Worm (Caenorhabditis elegans) whole organism, early embryonic: ENCODE data around the gene glb-6.

Experiments
- F13C5.2 ChIP-seq: sonication (generic microtip); optimal IDR thresholded peaks from 2 replicates; lab custom pipeline; 2017; ENCODE audit warnings: mild to moderate bottlenecking, missing genetic modification characterization, inconsistent platforms, missing compliant biosample characterization
- aly-1 ChIP-seq: sonication (generic microtip); optimal IDR thresholded peaks from 2 replicates; lab custom pipeline; 2016; ENCODE audit warnings: missing genetic modification characterization, missing compliant biosample characterization
- ama-1 ChIP-seq: fragments of 150-350 bp; optimal IDR thresholded peaks from 2 replicates; lab custom pipeline; 2014
- ceh-36 ChIP-seq: sonication (generic microtip); optimal IDR thresholded peaks from 2 replicates; lab custom pipeline; 2016; ENCODE audit warnings: missing genetic modification characterization, inconsistent platforms, missing compliant biosample characterization
- ets-7 ChIP-seq: sonication (generic microtip); optimal IDR thresholded peaks from 2 replicates; lab custom pipeline; 2016; ENCODE audit warnings: missing genotype, missing genetic modification characterization, missing compliant biosample characterization
- flt-1 ChIP-seq: fragments of 200-800 bp; sonication (Bioruptor generic); IDR thresholded peaks from 2 replicates; pipeline ENCODE4 v1.3.6; 2022; ENCODE audit warnings: missing genetic modification characterization, missing compliant biosample characterization
- hmbx-1 ChIP-seq: sonication (generic microtip); optimal IDR thresholded peaks from 2 replicates; lab custom pipeline; 2016; ENCODE audit warnings: mild to moderate bottlenecking, missing genetic modification characterization, missing compliant biosample characterization
- hmg-4 ChIP-seq: fragments of 200-800 bp; sonication (Bioruptor generic); optimal IDR thresholded peaks from 2 replicates; lab custom pipeline; 2018; ENCODE audit warnings: mild to moderate bottlenecking, missing genetic modification characterization, missing compliant biosample characterization
- hnd-1 ChIP-seq: sonication (generic microtip); optimal IDR thresholded peaks from 2 replicates; lab custom pipeline; 2016; ENCODE audit warnings: missing genetic modification characterization, missing compliant biosample characterization
- pes-1 ChIP-seq: fragments of 200-800 bp; sonication (Bioruptor generic); IDR thresholded peaks from 2 replicates; pipeline ENCODE4 v1.3.6; 2022; ENCODE audit warnings: missing genetic modification reagents, missing genetic modification characterization, missing compliant biosample characterization
- scrt-1 ChIP-seq: fragments of 200-800 bp; sonication (Bioruptor generic); IDR thresholded peaks from 2 replicates; pipeline ENCODE4 v1.3.6; 2022; ENCODE audit warnings: missing genetic modification characterization, missing compliant biosample characterization
- tbx-11 ChIP-seq: fragments of 200-800 bp; sonication (Bioruptor generic); IDR thresholded peaks from 2 replicates; pipeline ENCODE4 v1.3.6; 2022; ENCODE audit warnings: missing genetic modification characterization, missing compliant biosample characterization
- tbx-37 ChIP-seq: fragments of 200-800 bp; sonication (Bioruptor generic); conservative IDR thresholded peaks from 2 replicates; pipeline ENCODE4 v1.3.6; 2022; ENCODE audit warnings: missing genetic modification reagents, missing genetic modification characterization, missing compliant biosample characterization

DNA sequence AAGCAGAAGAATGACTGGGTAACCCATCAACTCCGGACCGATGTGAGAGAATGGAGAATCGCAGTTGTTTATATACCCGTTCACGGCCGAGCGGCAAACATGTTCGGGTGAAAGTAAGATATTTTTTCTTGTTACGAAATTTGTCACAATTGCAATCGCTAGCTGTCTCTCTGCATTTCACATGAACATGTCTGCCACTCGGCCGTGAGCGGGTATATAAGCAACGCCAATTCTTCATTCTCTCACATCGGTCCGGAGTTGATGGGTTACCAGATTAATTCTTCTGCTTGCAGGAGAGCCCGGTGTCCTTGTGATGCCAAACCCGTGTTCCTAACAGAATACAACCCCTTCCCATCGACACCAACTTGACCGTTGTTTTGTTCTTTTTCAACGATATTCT lies 16.7 kb upstream of the glb-6 start:
- TF ChIP-seq ets-7 (tag; lab: Kevin White, UChicago) (no peak), ama-1 (lab: Kevin White, UChicago) (no peak), ceh-36 (no peak), hmbx-1 (tag; lab: Kevin White, UChicago) (no peak), aly-1 (tag; lab: Kevin White, UChicago) (no peak), flt-1 (no peak), tbx-37 (GFP tag; lab: Robert Waterston, UW) (no peak), pes-1 (GFP tag; lab: Robert Waterston, UW) (no peak), hnd-1 (tag; lab: Kevin White, UChicago) (no peak), hmg-4 (no peak), scrt-1 (GFP tag; lab: Robert Waterston, UW) (no peak), tbx-11 (GFP tag; lab: Robert Waterston, UW) (no peak), F13C5.2 (no peak)
